Worm (Caenorhabditis elegans): ENCODE measurements around the gene nspc-9.

nspc-9 gene

ce11 chrX:12347822-12348221, 4.6 kb upstream of the nspc-9 start (continued):
- TF ChIP-seq dmd-6 (GFP tag; IDR thresholded peaks at IDR 0.05) (peak; percentile 54), hmg-1.1 (GFP tag; IDR thresholded peaks at IDR 0.05) (peak; percentile 78), unc-130 (GFP tag; optimal IDR thresholded peaks at IDR 0.05) (peak; percentile 31), egl-27 (tag; optimal IDR thresholded peaks at IDR 0.05) (no peak), madf-9 (GFP tag; conservative IDR thresholded peaks at IDR 0.05) (peak; percentile 85), lir-3 (tag; optimal IDR thresholded peaks at IDR 0.05) (no peak), F44E2.7 (GFP tag; IDR thresholded peaks at IDR 0.05) (no peak), dmd-8 (GFP tag; IDR thresholded peaks at IDR 0.05) (peak; percentile 80), nhr-11 (tag; optimal IDR thresholded peaks at IDR 0.05) (no peak), nhr-6 (tag; optimal IDR thresholded peaks at IDR 0.05) (peak; percentile 32), lin-29 (GFP tag; IDR thresholded peaks at IDR 0.05) (no peak), spr-1 (tag; optimal IDR thresholded peaks at IDR 0.05) (peak; percentile 10)

ce11 chrX:12346729-12347128, 3.5 kb upstream of the nspc-9 start, which contains the start of gene F42F12.11:
F42F12.11 (plus strand) TSS chrX:12347029.
- TF ChIP-seq aha-1 (tag) (peak; percentile 10), fos-1 (tag; optimal IDR thresholded peaks at IDR 0.05) (no peak)

ce11 chrX:12341338-12341737, 1.8 kb downstream of the nspc-9 start, which contains the start of gene zig-2:
zig-2 (minus strand) TSS chrX:12341438.
- TF ChIP-seq mdt-29 (GFP tag; IDR thresholded peaks at IDR 0.05) (no peak), zag-1 (tag; optimal IDR thresholded peaks at IDR 0.05) (no peak), nhr-76 (tag; optimal IDR thresholded peaks at IDR 0.05) (no peak), daf-19 (GFP tag; conservative IDR thresholded peaks at IDR 0.05) (no peak), lir-3 (tag; optimal IDR thresholded peaks at IDR 0.05) (no peak), nhr-42 (GFP tag; IDR thresholded peaks at IDR 0.05) (no peak), egl-27 (tag; optimal IDR thresholded peaks at IDR 0.05) (no peak), nhr-6 (tag; optimal IDR thresholded peaks at IDR 0.05) (no peak), madf-9 (GFP tag; conservative IDR thresholded peaks at IDR 0.05) (no peak), jun-1 (tag; optimal IDR thresholded peaks at IDR 0.05) (no peak), attf-4 (tag; optimal IDR thresholded peaks at IDR 0.05) (no peak), dve-1 (tag; optimal IDR thresholded peaks at IDR 0.05; ENCODE audit: insufficient read depth) (no peak), tag-97 (GFP tag; IDR thresholded peaks at IDR 0.05) (no peak), lim-7 (GFP tag; IDR thresholded peaks at IDR 0.05) (no peak), ceh-62 (tag; optimal IDR thresholded peaks at IDR 0.05) (no peak), nhr-48 (tag; optimal IDR thresholded peaks at IDR 0.05) (no peak), ceh-82 (tag; optimal IDR thresholded peaks at IDR 0.05) (no peak)

ce11 chrX:12337846-12338490, 5.2 kb downstream of the nspc-9 start, which contains the start of gene srd-44:
srd-44 (plus strand) TSS chrX:12338440.
- TF ChIP-seq R02D3.7 (tag; optimal IDR thresholded peaks at IDR 0.05) (no peak), nhr-6 (tag; optimal IDR thresholded peaks at IDR 0.05) (no peak), daf-12 (tag; optimal IDR thresholded peaks at IDR 0.05) (no peak), lir-3 (tag; optimal IDR thresholded peaks at IDR 0.05) (no peak), snpc-1.2 (GFP tag; IDR thresholded peaks at IDR 0.05) (peak; percentile 88), hlh-11 (tag; optimal IDR thresholded peaks at IDR 0.05) (no peak), nhr-48 (tag; optimal IDR thresholded peaks at IDR 0.05) (peak; percentile 43), mxl-2 (GFP tag; conservative IDR thresholded peaks at IDR 0.05) (no peak), nhr-42 (GFP tag; IDR thresholded peaks at IDR 0.05) (0 out of 2 replicates have a peak, but pooled peaks have one; percentile 47), nhr-102 (tag; optimal IDR thresholded peaks at IDR 0.05) (no peak), daf-16 (GFP tag; optimal IDR thresholded peaks at IDR 0.05) (peak; percentile 8 to 30), daf-16 (tag; optimal IDR thresholded peaks at IDR 0.05) (no peak), ceh-44 (GFP tag; IDR thresholded peaks at IDR 0.05) (0 out of 2 replicates have a peak, but pooled peaks have one; percentile 5), aha-1 (tag) (no peak), Y105C5A.15 (GFP tag; IDR thresholded peaks at IDR 0.05) (no peak), daf-19 (GFP tag; conservative IDR thresholded peaks at IDR 0.05) (peak; percentile 74), duxl-1 (tag; optimal IDR thresholded peaks at IDR 0.05; ENCODE audit: poor library complexity) (peak; percentile 39), spr-1 (tag; optimal IDR thresholded peaks at IDR 0.05) (peak; percentile 4), madf-9 (GFP tag; conservative IDR thresholded peaks at IDR 0.05) (no peak), nhr-11 (tag; optimal IDR thresholded peaks at IDR 0.05) (no peak), Y75B8A.6 (GFP tag; IDR thresholded peaks at IDR 0.05) (0 out of 2 replicates have a peak, but pooled peaks have one; percentile 47), mep-1 (tag; optimal IDR thresholded peaks at IDR 0.05) (no peak), F44E2.7 (GFP tag; IDR thresholded peaks at IDR 0.05) (no peak), daf-8 (GFP tag; IDR thresholded peaks at IDR 0.05) (no peak), pha-4 (GFP tag; IDR thresholded peaks at IDR 0.05) (peak; percentile 73; the same call in 1 of the 2 replicates), pha-4 (tag; optimal IDR thresholded peaks at IDR 0.05) (no peak), dmd-9 (GFP tag; IDR thresholded peaks at IDR 0.05) (0 out of 2 replicates have a peak, but pooled peaks have one; percentile 21), mdl-1 (tag; optimal IDR thresholded peaks at IDR 0.05) (peak in 1 of 2 experiments; percentile 2)
